Fruit fly (Drosophila melanogaster): ENCODE results near the gene Rheb.

The Rheb gene

DNA sequence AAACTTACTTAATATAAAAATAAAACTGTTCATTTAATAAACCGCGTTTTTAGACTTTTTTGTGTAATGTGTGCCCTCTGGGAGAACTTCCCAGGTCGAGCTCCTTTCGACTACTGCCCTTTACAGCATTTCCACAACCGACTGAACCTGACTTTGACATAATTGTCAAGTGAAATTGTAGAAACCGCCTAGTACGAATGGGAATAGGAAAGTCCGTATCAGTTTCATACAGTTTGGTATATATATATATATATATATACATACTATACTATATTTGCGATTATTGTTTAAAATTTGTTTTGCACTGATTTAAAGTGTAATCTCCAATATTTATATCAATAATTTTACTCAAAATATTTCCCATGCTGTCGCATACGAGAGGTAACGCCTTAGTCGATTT, 17.7 kb upstream of the Rheb start, which contains the start of gene mia:
Gene mia (minus strand): TSS at position 101 of the 400 bp plus-strand sequence.
- TF ChIP-seq HLH54F (GFP tag; optimal IDR thresholded peaks at IDR 0.05) = no peak
- TF ChIP-seq CG1792 (GFP tag; optimal IDR thresholded peaks at IDR 0.05) = no peak
- TF ChIP-seq Doc2 (GFP tag; IDR thresholded peaks at IDR 0.05) = no peak
- no peak for TF ChIP-seq so (GFP tag; IDR thresholded peaks at IDR 0.05)
- TF ChIP-seq CG11398 (GFP tag; optimal IDR thresholded peaks at IDR 0.05) = no peak
- no peak for TF ChIP-seq Poxn (GFP tag; IDR thresholded peaks at IDR 0.05)
- TF ChIP-seq CG6175 (GFP tag; IDR thresholded peaks at IDR 0.05) = no peak
- no peak for TF ChIP-seq ATbp (GFP tag; optimal IDR thresholded peaks at IDR 0.05)

DNA sequence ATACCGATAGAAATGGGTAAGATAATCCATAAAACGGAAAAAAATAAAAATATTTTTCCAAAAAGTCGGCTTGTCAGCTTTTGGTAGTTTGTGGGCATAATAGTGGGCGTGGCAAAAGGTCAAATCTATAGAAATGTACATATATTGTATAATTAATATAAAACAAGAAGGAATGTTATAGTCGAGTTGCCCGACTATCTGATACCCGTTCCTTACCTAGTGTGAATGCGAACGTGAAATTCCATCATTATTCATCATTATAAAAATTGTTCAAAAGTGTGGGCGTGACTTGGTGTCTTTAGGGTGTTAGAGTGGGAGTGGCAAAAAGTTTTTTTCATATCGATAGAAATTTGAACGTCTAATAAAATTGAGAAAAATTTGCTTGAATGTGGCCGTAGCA, 17.1 kb upstream of the Rheb start:
- TF ChIP-seq CG3726 (GFP tag; IDR thresholded peaks at IDR 0.05) (no peak), CkIIα-i1 (GFP tag; IDR thresholded peaks at IDR 0.05) (no peak), vnd (GFP tag; IDR thresholded peaks at IDR 0.05; ENCODE audit: partially characterized antibody) (no peak), CG11695 (GFP tag; IDR thresholded peaks at IDR 0.05) (no peak), wor (GFP tag; IDR thresholded peaks at IDR 0.05) (no peak), kah (GFP tag; optimal IDR thresholded peaks at IDR 0.05) (no peak), CG30403 (GFP tag; optimal IDR thresholded peaks at IDR 0.05) (no peak), Awh (GFP tag; IDR thresholded peaks at IDR 0.05) (no peak), unc-4 (GFP tag; IDR thresholded peaks at IDR 0.05; ENCODE audit: partially characterized antibody) (no peak), eyg (GFP tag; optimal IDR thresholded peaks at IDR 0.05) (no peak), sima (GFP tag; optimal IDR thresholded peaks at IDR 0.05) (no peak), CG17186 (GFP tag; optimal IDR thresholded peaks at IDR 0.05) (no peak), CG4730 (GFP tag; IDR thresholded peaks at IDR 0.05) (no peak), schlank (tag; optimal IDR thresholded peaks at IDR 0.05) (no peak), Scr (GFP tag; IDR thresholded peaks at IDR 0.05; ENCODE audit: partially characterized antibody) (peak; percentile 42), CG14860 (GFP tag; IDR thresholded peaks at IDR 0.05; ENCODE audit: partially characterized antibody) (peak; percentile 40; the same call in 1 of the 3 replicates), disco-r (GFP tag; optimal IDR thresholded peaks at IDR 0.05) (no peak), CG4360 (GFP tag; IDR thresholded peaks at IDR 0.05) (no peak), h (optimal IDR thresholded peaks at IDR 0.05) (no peak), ttk (GFP tag; IDR thresholded peaks at IDR 0.05) (no peak), slbo (GFP tag; IDR thresholded peaks at IDR 0.05) (no peak), Rx (GFP tag; IDR thresholded peaks at IDR 0.05) (no peak), CG16813 (GFP tag; IDR thresholded peaks at IDR 0.05; ENCODE audit: partially characterized antibody) (peak; percentile 67), maf-S (GFP tag; optimal IDR thresholded peaks at IDR 0.05) (no peak), MBD-R2 (GFP tag; IDR thresholded peaks at IDR 0.05) (no peak), CG15011 (GFP tag; optimal IDR thresholded peaks at IDR 0.05) (no peak), nerfin-2 (GFP tag; IDR thresholded peaks at IDR 0.05; ENCODE audit: partially characterized antibody) (peak; percentile 61), Mes4 (GFP tag; optimal IDR thresholded peaks at IDR 0.05) (no peak), Oaz (GFP tag; IDR thresholded peaks at IDR 0.05) (no peak), CG1024 (GFP tag; IDR thresholded peaks at IDR 0.05) (no peak), CG11696 (GFP tag; IDR thresholded peaks at IDR 0.05) (no peak), CG9727 (GFP tag; optimal IDR thresholded peaks at IDR 0.05) (no peak), btn (GFP tag; optimal IDR thresholded peaks at IDR 0.05) (no peak), E2f2 (GFP tag; IDR thresholded peaks at IDR 0.05) (no peak), sr (GFP tag; IDR thresholded peaks at IDR 0.05) (no peak), ewg (GFP tag; optimal IDR thresholded peaks at IDR 0.05) (no peak), Opbp (GFP tag; IDR thresholded peaks at IDR 0.05; ENCODE audit: partially characterized antibody) (peak; percentile 15; the same call in 1 of the 3 replicates), Blimp-1 (GFP tag; optimal IDR thresholded peaks at IDR 0.05) (no peak), tna (GFP tag; IDR thresholded peaks at IDR 0.05; ENCODE audit: partially characterized antibody) (peak; percentile 34; the same call in 1 of the 2 replicates), CG2129 (GFP tag; IDR thresholded peaks at IDR 0.05; ENCODE audit: partially characterized antibody) (no peak), dmrt99B (tag; optimal IDR thresholded peaks at IDR 0.05) (no peak), Hmr (GFP tag; optimal IDR thresholded peaks at IDR 0.05) (no peak), Ada2b (GFP tag; IDR thresholded peaks at IDR 0.05) (no peak)
